Fruit fly (Drosophila melanogaster) whole organism, prepupa: ENCODE measurements around the gene Rbp.

Experiments
- CG10631 ChIP-seq: fragments of 200-800 bp; sonication (Bioruptor generic); optimal IDR thresholded peaks from 2 replicates; lab custom pipeline; 2016; ENCODE audit warnings: missing biosample characterization, missing genetic modification characterization
- CG10669 ChIP-seq: fragments of 200-800 bp; sonication (Bioruptor generic); optimal IDR thresholded peaks from 3 replicates; lab custom pipeline; 2018; ENCODE audit warnings: missing biosample characterization, mild to moderate bottlenecking, missing genetic modification characterization, moderate library complexity
- CG11762 ChIP-seq: fragments of 200-800 bp; sonication (Bioruptor generic); optimal IDR thresholded peaks from 3 replicates; lab custom pipeline; 2016; ENCODE audit warnings: missing biosample characterization, missing genetic modification characterization; ENCODE audit not compliant: insufficient read depth
- CG11902 ChIP-seq: fragments of 200-800 bp; sonication (Bioruptor generic); optimal IDR thresholded peaks from 3 replicates; lab custom pipeline; 2016; ENCODE audit warnings: missing biosample characterization, missing genetic modification characterization
- CG1621 ChIP-seq: fragments of 200-800 bp; sonication (Bioruptor generic); optimal IDR thresholded peaks from 3 replicates; lab custom pipeline; 2018; ENCODE audit warnings: missing biosample characterization, mild to moderate bottlenecking, missing genetic modification characterization
- CG16779 ChIP-seq: fragments of 200-800 bp; sonication (Bioruptor generic); optimal IDR thresholded peaks from 3 replicates; lab custom pipeline; 2017; ENCODE audit warnings: missing biosample characterization, mild to moderate bottlenecking, missing genetic modification characterization
- CG3032 ChIP-seq: fragments of 200-800 bp; optimal IDR thresholded peaks from 2 replicates; lab custom pipeline; 2019; ENCODE audit warnings: missing biosample characterization, mild to moderate bottlenecking, missing genetic modification characterization, moderate library complexity
- CG31627 ChIP-seq: fragments of 200-800 bp; sonication (Bioruptor generic); optimal IDR thresholded peaks from 3 replicates; lab custom pipeline; 2016; ENCODE audit warnings: missing biosample characterization, missing genetic modification characterization
- CG32006 ChIP-seq: fragments of 200-800 bp; sonication (Bioruptor generic); optimal IDR thresholded peaks from 3 replicates; lab custom pipeline; 2017; ENCODE audit warnings: missing biosample characterization, mild to moderate bottlenecking, missing genetic modification characterization
- CG4318 ChIP-seq: fragments of 200-800 bp; sonication (Bioruptor generic); optimal IDR thresholded peaks from 3 replicates; lab custom pipeline; 2017; ENCODE audit warnings: missing biosample characterization, mild to moderate bottlenecking, missing genetic modification characterization
- CG6163 ChIP-seq: fragments of 200-800 bp; sonication (Bioruptor generic); IDR thresholded peaks from 3 replicates; pipeline ENCODE4 v1.3.6; 2022; ENCODE audit warnings: missing biosample characterization, missing genetic modification characterization
- CG6276 ChIP-seq: fragments of 200-800 bp; sonication (Bioruptor generic); optimal IDR thresholded peaks from 2 replicates; lab custom pipeline; 2017; ENCODE audit warnings: missing biosample characterization, mild to moderate bottlenecking, missing genetic modification characterization
- CG6808 ChIP-seq: fragments of 200-800 bp; sonication (Bioruptor generic); optimal IDR thresholded peaks from 3 replicates; lab custom pipeline; 2017; ENCODE audit warnings: missing biosample characterization, missing genetic modification characterization, mild to moderate bottlenecking, moderate library complexity, missing genetic modification reagents
- CG7368 ChIP-seq: fragments of 200-800 bp; sonication (Bioruptor generic); optimal IDR thresholded peaks from 3 replicates; lab custom pipeline; 2016; ENCODE audit warnings: missing biosample characterization, missing genetic modification characterization
- CG8119 ChIP-seq: fragments of 200-800 bp; sonication (Bioruptor generic); IDR thresholded peaks from 3 replicates; pipeline ENCODE4 v1.3.6; 2022; ENCODE audit warnings: missing biosample characterization, missing genetic modification characterization
- CG8319 ChIP-seq: fragments of 200-800 bp; sonication (Bioruptor generic); optimal IDR thresholded peaks from 3 replicates; lab custom pipeline; 2016; ENCODE audit warnings: missing biosample characterization, missing genetic modification characterization
- CG8632 ChIP-seq: fragments of 200-800 bp; sonication (Bioruptor generic); optimal IDR thresholded peaks from 3 replicates; lab custom pipeline; 2016; ENCODE audit warnings: missing biosample characterization, missing genetic modification characterization
- CG9139 ChIP-seq: fragments of 200-800 bp; sonication (Bioruptor generic); optimal IDR thresholded peaks from 3 replicates; lab custom pipeline; 2017; ENCODE audit warnings: missing biosample characterization, mild to moderate bottlenecking, missing genetic modification characterization
- Eip75B ChIP-seq: fragments of 200-800 bp; sonication (Bioruptor generic); optimal IDR thresholded peaks from 3 replicates; lab custom pipeline; 2016; ENCODE audit warnings: missing biosample characterization, missing genetic modification characterization
- Eip78C ChIP-seq: fragments of 200-800 bp; sonication (Bioruptor generic); peaks from one replicate; lab custom pipeline; 2016; ENCODE audit warnings: missing biosample characterization, missing genetic modification characterization
- Eip93F ChIP-seq: fragments of 200-800 bp; sonication (Bioruptor generic); optimal IDR thresholded peaks from 2 replicates; lab custom pipeline; 2016; ENCODE audit warnings: missing biosample characterization, mild to moderate bottlenecking, missing genetic modification characterization
- Ets21C ChIP-seq: fragments of 200-800 bp; sonication (Bioruptor generic); optimal IDR thresholded peaks from 3 replicates; lab custom pipeline; 2016; ENCODE audit warnings: missing biosample characterization, missing genetic modification characterization
- Ets96B ChIP-seq: fragments of 200-800 bp; optimal IDR thresholded peaks from 2 replicates; lab custom pipeline; 2019; ENCODE audit warnings: missing biosample characterization, mild to moderate bottlenecking, missing genetic modification characterization, moderate library complexity
- Gug ChIP-seq: fragments of 200-800 bp; sonication (Bioruptor generic); IDR thresholded peaks from 2 replicates; pipeline ENCODE4 v1.3.6; 2022; ENCODE audit warnings: missing biosample characterization, missing genetic modification characterization
- Lpt ChIP-seq: fragments of 200-800 bp; sonication (Bioruptor generic); optimal IDR thresholded peaks from 3 replicates; lab custom pipeline; 2016; ENCODE audit warnings: missing biosample characterization, missing genetic modification characterization
- OdsH ChIP-seq: fragments of 200-800 bp; sonication (Bioruptor generic); optimal IDR thresholded peaks from 3 replicates; lab custom pipeline; 2016; ENCODE audit warnings: missing biosample characterization, missing genetic modification characterization
- Smox ChIP-seq: fragments of 200-800 bp; sonication (Bioruptor generic); optimal IDR thresholded peaks from 3 replicates; lab custom pipeline; 2016; ENCODE audit warnings: missing biosample characterization, missing genetic modification characterization
- Sox102F ChIP-seq: fragments of 200-800 bp; sonication (Bioruptor generic); optimal IDR thresholded peaks from 2 replicates; lab custom pipeline; 2016; ENCODE audit warnings: missing biosample characterization, mild to moderate bottlenecking, missing genetic modification characterization
- Sox14 ChIP-seq: fragments of 200-800 bp; sonication (Bioruptor generic); optimal IDR thresholded peaks from 3 replicates; lab custom pipeline; 2016; ENCODE audit warnings: missing biosample characterization, missing genetic modification characterization
- achi ChIP-seq: fragments of 200-800 bp; sonication (Bioruptor generic); optimal IDR thresholded peaks from 3 replicates; lab custom pipeline; 2016; ENCODE audit warnings: missing biosample characterization, missing genetic modification characterization
- acj6 ChIP-seq: fragments of 200-800 bp; sonication (Bioruptor generic); optimal IDR thresholded peaks from 3 replicates; lab custom pipeline; 2016; ENCODE audit warnings: missing biosample characterization, missing genetic modification characterization
- cyc ChIP-seq: fragments of 200-800 bp; sonication (Bioruptor generic); optimal IDR thresholded peaks from 3 replicates; lab custom pipeline; 2016; ENCODE audit warnings: missing biosample characterization, missing genetic modification characterization
- dac ChIP-seq: fragments of 200-800 bp; sonication (Bioruptor generic); optimal IDR thresholded peaks from 2 replicates; lab custom pipeline; 2017; ENCODE audit warnings: missing biosample characterization, mild to moderate bottlenecking, missing genetic modification characterization
- esn ChIP-seq: fragments of 200-800 bp; sonication (Bioruptor generic); optimal IDR thresholded peaks from 2 replicates; lab custom pipeline; 2016; ENCODE audit warnings: missing biosample characterization, mild to moderate bottlenecking, missing genetic modification characterization, moderate library complexity
- fd85E ChIP-seq: fragments of 200-800 bp; sonication (Bioruptor generic); optimal IDR thresholded peaks from 3 replicates; lab custom pipeline; 2016; ENCODE audit warnings: missing biosample characterization, missing genetic modification characterization
- fkh ChIP-seq: fragments of 200-800 bp; sonication (Bioruptor generic); optimal IDR thresholded peaks from 3 replicates; lab custom pipeline; 2017; ENCODE audit warnings: missing biosample characterization, mild to moderate bottlenecking, missing genetic modification characterization, moderate library complexity
- lz ChIP-seq: fragments of 200-800 bp; sonication (Bioruptor generic); optimal IDR thresholded peaks from 3 replicates; lab custom pipeline; 2016; ENCODE audit warnings: missing biosample characterization, missing genetic modification characterization
- net ChIP-seq: fragments of 200-800 bp; sonication (Bioruptor generic); optimal IDR thresholded peaks from 3 replicates; lab custom pipeline; 2016; ENCODE audit warnings: missing biosample characterization, missing genetic modification characterization
- pdm3 ChIP-seq: fragments of 200-800 bp; sonication (Bioruptor generic); optimal IDR thresholded peaks from 3 replicates; lab custom pipeline; 2016; ENCODE audit warnings: missing biosample characterization, missing genetic modification characterization
- salr ChIP-seq, 2 experiments: fragments of 200-800 bp; sonication (Bioruptor generic); optimal IDR thresholded peaks; 3 replicates each; lab custom pipeline; 2016 to 2018; ENCODE audit warnings: missing biosample characterization in 2 of 2, missing genetic modification characterization in 2 of 2, mild to moderate bottlenecking in 1 of 2
- spab ChIP-seq: fragments of 200-800 bp; sonication (Bioruptor generic); optimal IDR thresholded peaks from 2 replicates; lab custom pipeline; 2017; ENCODE audit warnings: missing biosample characterization, mild to moderate bottlenecking, missing genetic modification characterization, missing genetic modification reagents
- topi ChIP-seq: fragments of 200-800 bp; sonication (Bioruptor generic); optimal IDR thresholded peaks from 3 replicates; lab custom pipeline; 2016; ENCODE audit warnings: missing biosample characterization, missing genetic modification characterization
- vri ChIP-seq: fragments of 200-800 bp; sonication (Bioruptor generic); optimal IDR thresholded peaks from 3 replicates; lab custom pipeline; 2016; ENCODE audit warnings: missing biosample characterization, mild to moderate bottlenecking, missing genetic modification characterization

Gene Rbp

dm6 chr3R:15393206-15393805 lies 18.9 kb downstream of the Rbp start:
- TF ChIP-seq CG16779 (no peak), CG6808 (no peak), Ets96B (no peak), Eip93F (no peak), OdsH (GFP tag; lab: Kevin White, UChicago) (no peak), salr (GFP tag; optimal IDR thresholded peaks at IDR 0.05; lab: Kevin White, UChicago) (no peak), CG11902 (GFP tag; lab: Kevin White, UChicago) (no peak), fkh (GFP tag; lab: Kevin White, UChicago) (no peak), cyc (no peak), CG8319 (GFP tag; lab: Kevin White, UChicago) (no peak), CG31627 (no peak), Ets21C (GFP tag; lab: Kevin White, UChicago) (no peak), Lpt (no peak)

dm6 chr3R:15402654-15403053 lies 28.2 kb downstream of the Rbp start:
- TF ChIP-seq fkh (GFP tag; lab: Kevin White, UChicago) (peak; percentile 69), Gug (GFP tag; lab: Robert Waterston, UW) (no peak), CG6163 (GFP tag; lab: Robert Waterston, UW) (no peak), vri (GFP tag; lab: Kevin White, UChicago) (peak; percentile 21)

- TF ChIP-seq CG10669 (no peak), CG6808 (no peak), Smox (GFP tag; lab: Kevin White, UChicago) (no peak), CG4318 (GFP tag; lab: Kevin White, UChicago) (no peak), Eip75B (GFP tag; lab: Kevin White, UChicago) (no peak), spab (no peak), CG9139 (GFP tag; lab: Kevin White, UChicago) (no peak), CG11762 (no peak), topi (no peak), CG6276 (no peak), acj6 (GFP tag; lab: Kevin White, UChicago) (no peak), vri (GFP tag; lab: Kevin White, UChicago) (no peak), CG32006 (GFP tag; lab: Kevin White, UChicago) (no peak)
These were observed 32.0 kb downstream of the Rbp start for dm6 chr3R:15406393-15406792.

dm6 chr3R:15407020-15407501 lies 32.6 kb downstream of the Rbp start, which contains the start of gene CG6125:
Gene CG6125, minus strand, starts transcription at chr3R:15407070.
- TF ChIP-seq CG8632 (GFP tag; lab: Kevin White, UChicago): no peak
- TF ChIP-seq fkh (GFP tag; lab: Kevin White, UChicago): peak; percentile 76

- no peak for TF ChIP-seq CG16779
- TF ChIP-seq Sox14 (GFP tag; lab: Kevin White, UChicago): peak; percentile 33
- TF ChIP-seq achi (GFP tag; lab: Kevin White, UChicago): peak; percentile 22
- no peak for TF ChIP-seq dac (GFP tag; lab: Kevin White, UChicago)
- no peak for TF ChIP-seq Sox102F (GFP tag; lab: Kevin White, UChicago)
- peak; percentile 18 for TF ChIP-seq topi
- no peak for TF ChIP-seq CG8119 (GFP tag; lab: Robert Waterston, UW)
- peak; percentile 79 for TF ChIP-seq Eip78C (GFP tag; lab: Kevin White, UChicago)
- TF ChIP-seq CG11762: no peak
- peak; percentile 3 for TF ChIP-seq Ets21C (GFP tag; lab: Kevin White, UChicago)
- TF ChIP-seq CG7368: peak; percentile 13
- TF ChIP-seq CG3032: no peak
- TF ChIP-seq CG31627: peak; percentile 27
- no peak for TF ChIP-seq net
- TF ChIP-seq pdm3: peak; percentile 15
- no peak for TF ChIP-seq fd85E (GFP tag; lab: Kevin White, UChicago)
- peak; percentile 59 for TF ChIP-seq fkh (GFP tag; lab: Kevin White, UChicago)
- TF ChIP-seq CG10631 (GFP tag; lab: Kevin White, UChicago): no peak
- TF ChIP-seq lz: peak; percentile 38
- TF ChIP-seq OdsH (GFP tag; lab: Kevin White, UChicago): peak; percentile 32
- TF ChIP-seq esn: peak; percentile 36
- no peak for TF ChIP-seq CG1621
These were observed 33.8 kb downstream of the Rbp start, which contains the start of gene Atx2 for dm6 chr3R:15408131-15408731. Gene Atx2, plus strand, starts transcription at chr3R:15408423.
